Worm (Caenorhabditis elegans) whole organism, L4 larva: ENCODE results near the gene gana-1.

ENCODE experiments used
- arid-1 ChIP-seq: fragments of 200-800 bp; sonication (Bioruptor generic); conservative IDR thresholded peaks from 2 replicates; pipeline ENCODE4 v1.3.6; 2022; ENCODE audit warnings: missing genetic modification reagents, missing genetic modification characterization, missing compliant biosample characterization
- dmd-8 ChIP-seq: fragments of 200-800 bp; sonication (Bioruptor generic); IDR thresholded peaks from 2 replicates; pipeline ENCODE4 v1.3.6; 2022; ENCODE audit warnings: missing genetic modification characterization, missing compliant biosample characterization
- dpl-1 ChIP-seq: fragments of 150-350 bp; optimal IDR thresholded peaks from 2 replicates; lab custom pipeline; 2014; ENCODE audit warnings: missing biosample characterization, missing genetic modification reagents, missing genetic modification characterization
- jun-1 ChIP-seq: fragments of 150-350 bp; optimal IDR thresholded peaks from 2 replicates; lab custom pipeline; 2014; ENCODE audit warnings: missing biosample characterization, missing genetic modification reagents, missing genetic modification characterization
- lin-39 ChIP-seq: fragments of 150-350 bp; optimal IDR thresholded peaks from 2 replicates; lab custom pipeline; 2014; ENCODE audit warnings: missing biosample characterization, missing genetic modification reagents, missing genetic modification characterization
- madf-9 ChIP-seq: fragments of 200-800 bp; sonication (Bioruptor generic); conservative IDR thresholded peaks from 2 replicates; pipeline ENCODE4 v1.3.6; 2022; ENCODE audit warnings: missing genetic modification reagents, missing genetic modification characterization, missing compliant biosample characterization
- nhr-10 ChIP-seq: fragments of 150-350 bp; optimal IDR thresholded peaks from 2 replicates; lab custom pipeline; 2014; ENCODE audit warnings: missing biosample characterization, missing genetic modification characterization
- nhr-237 ChIP-seq: sonication (generic microtip); optimal IDR thresholded peaks from 2 replicates; lab custom pipeline; 2017; ENCODE audit warnings: missing biosample characterization, missing genetic modification characterization
- nhr-28 ChIP-seq: fragments of 150-350 bp; optimal IDR thresholded peaks from 2 replicates; lab custom pipeline; 2014; ENCODE audit warnings: missing biosample characterization, missing genetic modification characterization
- nhr-76 ChIP-seq: fragments of 150-350 bp; optimal IDR thresholded peaks from 2 replicates; lab custom pipeline; 2014; ENCODE audit warnings: missing biosample characterization, missing genetic modification characterization
- pqm-1 ChIP-seq: sonication (generic microtip); optimal IDR thresholded peaks from 2 replicates; lab custom pipeline; 2017; ENCODE audit warnings: missing biosample characterization, missing genetic modification characterization
- unc-39 ChIP-seq: sonication (generic microtip); optimal IDR thresholded peaks from 2 replicates; lab custom pipeline; 2017; ENCODE audit warnings: missing biosample characterization, missing genetic modification characterization
- zip-2 ChIP-seq: fragments of 150-350 bp; optimal IDR thresholded peaks from 2 replicates; lab custom pipeline; 2014; ENCODE audit warnings: missing biosample characterization, missing genetic modification characterization

DNA sequence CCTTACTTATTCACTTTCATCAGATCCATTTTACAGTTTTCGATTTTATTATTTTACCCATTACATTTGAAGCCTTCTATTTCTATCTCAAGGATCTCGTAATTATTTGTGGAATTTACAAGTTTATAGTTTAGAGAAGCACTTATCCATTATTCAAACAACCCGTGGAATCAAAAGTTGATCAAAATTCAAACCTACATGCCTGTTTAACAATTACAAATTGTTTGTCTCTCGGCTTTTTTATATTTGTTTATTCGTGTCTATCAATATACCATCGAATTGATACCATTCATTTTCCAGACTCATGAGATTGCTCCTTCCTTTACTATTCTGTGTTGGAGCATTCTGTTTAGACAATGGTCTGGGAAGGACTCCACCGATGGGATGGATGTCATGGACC is at the start of gene gana-1:
- TF ChIP-seq nhr-237 (tag; lab: Kevin White, UChicago), result no peak
- no peak for TF ChIP-seq zip-2 (tag; lab: Kevin White, UChicago)
- no peak for TF ChIP-seq madf-9 (GFP tag; lab: Robert Waterston, UW)
- no peak for TF ChIP-seq jun-1
- TF ChIP-seq lin-39 (tag; lab: Kevin White, UChicago), result no peak
- TF ChIP-seq dmd-8 (GFP tag; lab: Robert Waterston, UW), result no peak
- no peak for TF ChIP-seq unc-39 (tag; lab: Kevin White, UChicago)
- TF ChIP-seq nhr-28 (tag; lab: Kevin White, UChicago), result no peak
- no peak for TF ChIP-seq pqm-1 (tag; lab: Kevin White, UChicago)
- TF ChIP-seq nhr-76 (tag; lab: Kevin White, UChicago), result no peak
- TF ChIP-seq arid-1 (GFP tag; lab: Robert Waterston, UW), result no peak
- no peak for TF ChIP-seq dpl-1 (GFP tag; lab: Kevin White, UChicago)
- no peak for TF ChIP-seq nhr-10 (tag; lab: Kevin White, UChicago)
